Worm (Caenorhabditis elegans) whole organism, mixed stage, embryonic: ENCODE measurements around the gene moc-2.

Experiments used
- M03D4.4 ChIP-seq: sonication (generic microtip); optimal IDR thresholded peaks from 2 replicates; lab custom pipeline; 2017; ENCODE audit warnings: mild to moderate bottlenecking, missing genetic modification characterization, missing compliant biosample characterization
- blmp-1 ChIP-seq: fragments of 150-350 bp; optimal IDR thresholded peaks from 2 replicates; lab custom pipeline; 2014; ENCODE audit warnings: missing biosample characterization, missing genetic modification characterization
- nhr-28 ChIP-seq: fragments of 150-350 bp; optimal IDR thresholded peaks from 2 replicates; lab custom pipeline; 2014; ENCODE audit warnings: missing biosample characterization, missing genetic modification characterization
- pha-4 ChIP-seq: fragments of 150-350 bp; optimal IDR thresholded peaks from 2 replicates; lab custom pipeline; 2018; ENCODE audit warnings: missing biosample characterization, missing genetic modification reagents, missing genetic modification characterization
- unc-39 ChIP-seq: fragments of 150-350 bp; optimal IDR thresholded peaks from 2 replicates; lab custom pipeline; 2014; ENCODE audit warnings: missing biosample characterization, missing genetic modification characterization
- unc-62 ChIP-seq: fragments of 150-350 bp; optimal IDR thresholded peaks from 2 replicates; lab custom pipeline; 2014; ENCODE audit warnings: missing biosample characterization, missing genetic modification reagents, missing genetic modification characterization

DNA sequence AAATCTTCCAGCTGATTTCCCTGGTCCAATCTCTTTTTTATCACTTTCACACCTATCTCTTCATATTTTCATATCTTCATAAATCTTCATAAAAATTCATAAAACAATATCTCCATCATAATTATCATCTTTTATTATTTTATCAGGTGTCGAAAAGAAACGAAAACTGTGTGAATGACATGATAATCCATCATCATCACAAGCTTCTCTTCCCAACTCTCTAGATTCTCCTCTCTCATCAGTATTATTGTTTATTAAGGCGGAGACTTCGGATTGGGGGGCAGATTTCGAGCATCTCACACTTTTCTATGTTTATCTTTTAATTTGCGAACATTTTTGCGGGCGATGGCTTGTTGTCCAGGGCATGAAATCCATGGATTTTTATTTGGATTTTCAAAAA is 39.7 kb downstream of the moc-2 start:
- TF ChIP-seq M03D4.4 (tag; lab: Kevin White, UChicago) = no peak
- no peak for TF ChIP-seq nhr-28
- no peak for TF ChIP-seq pha-4
- TF ChIP-seq blmp-1 = no peak
- peak; percentile 65 for TF ChIP-seq unc-62 (GFP tag; lab: Kevin White, UChicago)
- TF ChIP-seq unc-39 = no peak
